Fruit fly (Drosophila melanogaster) whole organism, embryonic: ENCODE data around the gene LIMK1.
A peak's percentile ranks its signal among the peaks of the same experiment; 100 is the strongest.

Experiments used
- CG10209 ChIP-seq: fragments of 200-800 bp; sonication (Bioruptor generic); optimal IDR thresholded peaks from 3 replicates; lab custom pipeline; 2017; ENCODE audit warnings: missing biosample characterization, mild to moderate bottlenecking, missing genetic modification characterization, missing genetic modification reagents
- CG11456 ChIP-seq: fragments of 200-800 bp; sonication (Bioruptor generic); IDR thresholded peaks from 3 replicates; pipeline ENCODE4 v1.3.6; 2022; ENCODE audit warnings: missing biosample characterization, missing genetic modification characterization
- CG11504 ChIP-seq: fragments of 200-800 bp; sonication (Bioruptor generic); optimal IDR thresholded peaks from 3 replicates; lab custom pipeline; 2019; ENCODE audit warnings: missing biosample characterization, mild to moderate bottlenecking, missing genetic modification characterization, moderate library complexity
- CG12104 ChIP-seq: fragments of 200-800 bp; sonication (Bioruptor generic); optimal IDR thresholded peaks from 3 replicates; lab custom pipeline; 2016; ENCODE audit warnings: missing biosample characterization, missing genetic modification characterization
- CG13123 ChIP-seq: fragments of 200-800 bp; sonication (Bioruptor generic); optimal IDR thresholded peaks from 2 replicates; lab custom pipeline; 2016; ENCODE audit warnings: missing biosample characterization, missing genetic modification characterization
- CG13296 ChIP-seq: fragments of 200-800 bp; sonication (Bioruptor generic); optimal IDR thresholded peaks from 3 replicates; lab custom pipeline; 2018; ENCODE audit warnings: missing biosample characterization, mild to moderate bottlenecking, missing genetic modification characterization
- CG14014 ChIP-seq: fragments of 200-800 bp; sonication (Bioruptor generic); IDR thresholded peaks from 2 replicates; pipeline ENCODE4 v1.3.6; 2022; ENCODE audit warnings: missing biosample characterization, missing genetic modification characterization
- CG1529 ChIP-seq: fragments of 200-800 bp; sonication (Bioruptor generic); optimal IDR thresholded peaks from 3 replicates; lab custom pipeline; 2018; ENCODE audit warnings: missing biosample characterization, missing genetic modification characterization
- CG17568 ChIP-seq: fragments of 200-800 bp; sonication (Bioruptor generic); optimal IDR thresholded peaks from 2 replicates; lab custom pipeline; 2018; ENCODE audit warnings: missing biosample characterization, mild to moderate bottlenecking, missing genetic modification characterization, moderate library complexity
- CG17612 ChIP-seq: fragments of 200-800 bp; sonication (Bioruptor generic); IDR thresholded peaks from 2 replicates; pipeline ENCODE4 v1.3.6; 2022; ENCODE audit warnings: missing biosample characterization, missing genetic modification characterization
- CG32767 ChIP-seq: fragments of 200-800 bp; sonication (Bioruptor generic); IDR thresholded peaks from 2 replicates; pipeline ENCODE4 v1.3.6; 2022; ENCODE audit warnings: missing biosample characterization, missing genetic modification characterization
- CG42726 ChIP-seq: fragments of 200-800 bp; sonication (Bioruptor generic); IDR thresholded peaks from 2 replicates; pipeline ENCODE4 v1.3.6; 2022; ENCODE audit warnings: missing biosample characterization, missing genetic modification characterization; ENCODE audit not compliant: partially characterized antibody
- CG4360 ChIP-seq: fragments of 200-800 bp; sonication (Bioruptor generic); IDR thresholded peaks from 2 replicates; pipeline ENCODE4 v1.3.6; 2022; ENCODE audit warnings: missing biosample characterization, missing genetic modification characterization
- CG4820 ChIP-seq: fragments of 200-800 bp; sonication (Bioruptor generic); optimal IDR thresholded peaks from 3 replicates; lab custom pipeline; 2016; ENCODE audit warnings: missing biosample characterization, missing genetic modification characterization
- CG4854 ChIP-seq: fragments of 200-800 bp; sonication (Bioruptor generic); optimal IDR thresholded peaks from 2 replicates; lab custom pipeline; 2016; ENCODE audit warnings: missing biosample characterization, missing genetic modification characterization, inconsistent platforms
- CG7556 ChIP-seq: fragments of 200-800 bp; sonication (Bioruptor generic); optimal IDR thresholded peaks from 2 replicates; lab custom pipeline; 2017; ENCODE audit warnings: missing biosample characterization, mild to moderate bottlenecking, missing genetic modification characterization
- CG7928 ChIP-seq: fragments of 200-800 bp; sonication (Bioruptor generic); optimal IDR thresholded peaks from 2 replicates; lab custom pipeline; 2017; ENCODE audit warnings: missing biosample characterization, mild to moderate bottlenecking, missing genetic modification characterization
- CG8089 ChIP-seq: fragments of 200-800 bp; sonication (Bioruptor generic); optimal IDR thresholded peaks from 3 replicates; lab custom pipeline; 2016; ENCODE audit warnings: missing biosample characterization, missing genetic modification characterization
- CG8290 ChIP-seq, 3 experiments: fragments of 200-800 bp; sonication (Bioruptor generic); optimal IDR thresholded peaks; 2 replicates each; lab custom pipeline; 2016 to 2019; ENCODE audit warnings: missing biosample characterization in 3 of 3, missing genetic modification characterization in 3 of 3, mild to moderate bottlenecking in 2 of 3, moderate library complexity in 1 of 3
- CG8359 ChIP-seq: fragments of 200-800 bp; sonication (Bioruptor generic); optimal IDR thresholded peaks from 2 replicates; lab custom pipeline; 2017; ENCODE audit warnings: missing biosample characterization, mild to moderate bottlenecking, missing genetic modification characterization, borderline replicate concordance
- CG9609 ChIP-seq: fragments of 200-800 bp; sonication (Bioruptor generic); optimal IDR thresholded peaks from 3 replicates; lab custom pipeline; 2016; ENCODE audit warnings: missing biosample characterization, missing genetic modification characterization
- CHES-1-like ChIP-seq: fragments of 200-800 bp; sonication (Bioruptor generic); optimal IDR thresholded peaks from 2 replicates; lab custom pipeline; 2016; ENCODE audit warnings: missing biosample characterization, missing genetic modification characterization
- Camta ChIP-seq: fragments of 200-800 bp; sonication (Bioruptor generic); optimal IDR thresholded peaks from 2 replicates; lab custom pipeline; 2016; ENCODE audit warnings: missing biosample characterization, missing genetic modification characterization
- Chrac-16 ChIP-seq: fragments of 200-800 bp; sonication (Bioruptor generic); optimal IDR thresholded peaks from 3 replicates; lab custom pipeline; 2016; ENCODE audit warnings: missing biosample characterization, missing genetic modification characterization
- CoRest ChIP-seq: fragments of 200-800 bp; sonication (Bioruptor generic); optimal IDR thresholded peaks from 3 replicates; lab custom pipeline; 2018; ENCODE audit warnings: missing biosample characterization, mild to moderate bottlenecking, missing genetic modification characterization, moderate library complexity
- D ChIP-seq, 2 experiments: fragments of 200-800 bp in 1 of 2; fragments of >200 bp in 1 of 2; sonication (Bioruptor generic) in 1 of 2; optimal IDR thresholded peaks; 2 replicates in 1 of 2; 3 replicates in 1 of 2; lab custom pipeline; 2017; ENCODE audit warnings: mild to moderate bottlenecking in 1 of 2, missing biosample characterization in 1 of 2, missing genetic modification characterization in 1 of 2, missing genetic modification reagents in 1 of 2
- Deaf1 ChIP-seq: fragments of 200-800 bp; optimal IDR thresholded peaks from 3 replicates; lab custom pipeline; 2019; ENCODE audit warnings: missing biosample characterization, mild to moderate bottlenecking, missing genetic modification characterization, moderate library complexity
- Dek ChIP-seq: fragments of 200-800 bp; sonication (Bioruptor generic); optimal IDR thresholded peaks from 3 replicates; lab custom pipeline; 2019; ENCODE audit warnings: missing biosample characterization, mild to moderate bottlenecking, missing genetic modification characterization, moderate library complexity
- Fer2 ChIP-seq: fragments of 200-800 bp; sonication (Bioruptor generic); optimal IDR thresholded peaks from 2 replicates; lab custom pipeline; 2018; ENCODE audit warnings: missing biosample characterization, mild to moderate bottlenecking, missing genetic modification characterization, moderate library complexity
- HHEX ChIP-seq: fragments of 200-800 bp; sonication (Bioruptor generic); optimal IDR thresholded peaks from 3 replicates; lab custom pipeline; 2017; ENCODE audit warnings: missing biosample characterization, mild to moderate bottlenecking, missing genetic modification characterization, missing genetic modification reagents
- Hey ChIP-seq: fragments of 200-800 bp; sonication (Bioruptor generic); optimal IDR thresholded peaks from 3 replicates; lab custom pipeline; 2018; ENCODE audit warnings: missing biosample characterization, mild to moderate bottlenecking, missing genetic modification characterization
- HmgD ChIP-seq: fragments of 200-800 bp; sonication (Bioruptor generic); optimal IDR thresholded peaks from 3 replicates; lab custom pipeline; 2016; ENCODE audit warnings: missing biosample characterization, missing genetic modification characterization
- Jarid2 ChIP-seq: fragments of 200-800 bp; sonication (Bioruptor generic); optimal IDR thresholded peaks from 3 replicates; lab custom pipeline; 2017; ENCODE audit warnings: mild to moderate bottlenecking, missing biosample characterization, missing genetic modification reagents, missing genetic modification characterization
- ara ChIP-seq: fragments of 200-800 bp; sonication (Bioruptor generic); IDR thresholded peaks from 2 replicates; pipeline ENCODE4 v1.3.6; 2022; ENCODE audit warnings: missing biosample characterization, missing genetic modification characterization
- dan ChIP-seq: fragments of 200-800 bp; sonication (Bioruptor generic); IDR thresholded peaks from 2 replicates; pipeline ENCODE4 v1.3.6; 2022; ENCODE audit warnings: missing biosample characterization, missing genetic modification characterization
- en ChIP-seq: fragments of 200-800 bp; sonication (Bioruptor generic); optimal IDR thresholded peaks from 2 replicates; lab custom pipeline; 2016; ENCODE audit warnings: missing biosample characterization, missing genetic modification characterization
- gsb ChIP-seq: fragments of 200-800 bp; sonication (Bioruptor generic); IDR thresholded peaks from 2 replicates; pipeline ENCODE4 v1.3.6; 2022; ENCODE audit warnings: missing biosample characterization, missing genetic modification characterization
- h ChIP-seq: fragments of >200 bp; optimal IDR thresholded peaks from 2 replicates; lab custom pipeline; 2017
- ham ChIP-seq: fragments of 200-800 bp; sonication (Bioruptor generic); IDR thresholded peaks from 2 replicates; pipeline ENCODE4 v1.3.6; 2022; ENCODE audit warnings: missing biosample characterization, missing genetic modification characterization
- jing ChIP-seq: fragments of 200-800 bp; sonication (Bioruptor generic); optimal IDR thresholded peaks from 2 replicates; lab custom pipeline; 2018; ENCODE audit warnings: missing biosample characterization, mild to moderate bottlenecking, missing genetic modification characterization
- lilli ChIP-seq: fragments of 200-800 bp; sonication (Bioruptor generic); optimal IDR thresholded peaks from 3 replicates; lab custom pipeline; 2016; ENCODE audit warnings: missing biosample characterization, missing genetic modification characterization
- lola ChIP-seq, 3 experiments: fragments of >200 bp in 2 of 3; fragments of 200-800 bp in 1 of 3; sonication (Bioruptor generic) in 1 of 3; optimal IDR thresholded peaks; 2 replicates each; lab custom pipeline; 2017 to 2019; ENCODE audit warnings: missing biosample characterization in 3 of 3, missing genetic modification characterization in 3 of 3, mild to moderate bottlenecking in 1 of 3, moderate library complexity in 1 of 3
- sc ChIP-seq, 3 experiments: fragments of >200 bp in 2 of 3; fragments of 200-800 bp in 1 of 3; sonication (Bioruptor generic) in 1 of 3; optimal IDR thresholded peaks; 2 replicates in 2 of 3; 3 replicates in 1 of 3; lab custom pipeline; 2017; ENCODE audit warnings: mild to moderate bottlenecking in 1 of 3, missing biosample characterization in 1 of 3, missing genetic modification characterization in 1 of 3, missing genetic modification reagents in 1 of 3
- sd ChIP-seq: fragments of 200-800 bp; sonication (Bioruptor generic); optimal IDR thresholded peaks from 3 replicates; lab custom pipeline; 2018; ENCODE audit warnings: missing biosample characterization, mild to moderate bottlenecking, missing genetic modification characterization, moderate library complexity
- sens ChIP-seq: fragments of 200-800 bp; sonication (Bioruptor generic); peaks from one replicate; lab custom pipeline; 2016; ENCODE audit warnings: missing biosample characterization, missing genetic modification characterization
- sug ChIP-seq: fragments of 200-800 bp; optimal IDR thresholded peaks from 2 replicates; lab custom pipeline; 2019; ENCODE audit warnings: missing biosample characterization, mild to moderate bottlenecking, missing genetic modification characterization, moderate library complexity
- tio ChIP-seq: fragments of 200-800 bp; sonication (Bioruptor generic); optimal IDR thresholded peaks from 2 replicates; lab custom pipeline; 2017; ENCODE audit warnings: missing biosample characterization, missing genetic modification characterization, inconsistent platforms
- toy ChIP-seq: fragments of 200-800 bp; sonication (Bioruptor generic); IDR thresholded peaks from 2 replicates; pipeline ENCODE4 v1.3.6; 2022; ENCODE audit warnings: missing biosample characterization, missing genetic modification characterization
- wdn ChIP-seq: fragments of 200-800 bp; sonication (Bioruptor generic); IDR thresholded peaks from 2 replicates; pipeline ENCODE4 v1.3.6; 2022; ENCODE audit warnings: missing biosample characterization, missing genetic modification characterization

LIMK1 gene

DNA sequence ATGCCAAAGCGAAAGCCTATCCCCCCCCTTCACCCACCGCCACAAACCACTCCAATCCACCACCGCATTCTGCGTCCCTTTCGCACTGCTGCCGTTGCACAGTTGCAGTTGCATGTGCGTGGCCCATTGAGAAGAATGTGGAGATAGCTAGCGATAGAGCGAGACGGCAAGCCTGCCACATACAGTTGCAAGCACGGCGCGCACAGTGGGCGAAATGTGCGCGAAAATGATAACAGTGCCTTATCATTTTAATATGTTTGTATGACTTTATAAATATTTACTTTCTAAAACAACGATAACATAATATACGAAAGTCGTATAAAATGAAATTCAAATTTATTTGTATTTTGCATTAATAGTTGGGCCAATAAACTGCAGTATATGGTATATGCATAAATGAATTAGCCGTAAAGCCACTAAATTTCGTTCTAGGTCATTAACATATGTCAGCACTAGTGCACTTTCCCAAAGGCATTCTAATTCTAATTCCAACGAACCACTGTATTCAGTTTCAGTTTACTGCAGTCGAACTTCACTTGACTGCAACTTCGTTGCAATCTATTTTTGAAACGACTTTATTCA is 16.1 kb downstream of the LIMK1 start (continued):
- TF ChIP-seq toy (GFP tag; lab: Robert Waterston, UW) (no peak), sens (peak; percentile 95), CG4360 (GFP tag; lab: Robert Waterston, UW) (no peak), CG13296 (GFP tag; lab: Kevin White, UChicago) (no peak), h (lab: Kevin White, UChicago) (no peak), CG10209 (GFP tag; lab: Kevin White, UChicago) (peak; percentile 64), sug (tag; lab: Kevin White, UChicago) (no peak), Jarid2 (GFP tag; lab: Kevin White, UChicago) (peak; percentile 6), sc (optimal IDR thresholded peaks at IDR 0.05; lab: Kevin White, UChicago) (no peak), sc (GFP tag; optimal IDR thresholded peaks at IDR 0.05; lab: Kevin White, UChicago) (peak; percentile 79), Camta (GFP tag; lab: Kevin White, UChicago) (peak; percentile 61), HHEX (peak; percentile 50), lola (GFP tag; optimal IDR thresholded peaks at IDR 0.05; lab: Kevin White, UChicago) (peak in 1 of 3 experiments; percentile 89), CG8089 (GFP tag; lab: Kevin White, UChicago) (peak; percentile 5), CG13123 (GFP tag; lab: Kevin White, UChicago) (peak; percentile 30), CG9609 (GFP tag; lab: Kevin White, UChicago) (no peak), CG12104 (GFP tag; lab: Kevin White, UChicago) (peak; percentile 2), CG14014 (GFP tag; lab: Robert Waterston, UW) (no peak), CHES-1-like (GFP tag; lab: Kevin White, UChicago) (no peak), CG42726 (GFP tag; lab: Robert Waterston, UW) (no peak), CG4820 (GFP tag; lab: Kevin White, UChicago) (peak; percentile 60), dan (GFP tag; lab: Robert Waterston, UW) (peak; percentile 44; the same call in 1 of the 2 replicates), Fer2 (tag; lab: Kevin White, UChicago) (no peak), jing (GFP tag; lab: Kevin White, UChicago) (peak; percentile 49), CG11504 (tag; lab: Kevin White, UChicago) (peak; percentile 70), CG4854 (GFP tag; lab: Kevin White, UChicago) (no peak), CG7556 (GFP tag; lab: Kevin White, UChicago) (peak; percentile 73), Dek (tag; lab: Kevin White, UChicago) (no peak), Hey (tag; lab: Kevin White, UChicago) (no peak), ara (GFP tag; lab: Robert Waterston, UW) (peak; percentile 32; the same call in 1 of the 2 replicates), Deaf1 (tag; lab: Kevin White, UChicago) (no peak), ham (GFP tag; lab: Robert Waterston, UW) (no peak), CoRest (tag; lab: Kevin White, UChicago) (peak; percentile 82), wdn (GFP tag; lab: Robert Waterston, UW) (no peak), CG32767 (GFP tag; lab: Robert Waterston, UW) (peak; percentile 46; the same call in 1 of the 2 replicates), gsb (GFP tag; lab: Robert Waterston, UW) (no peak), sd (tag; lab: Kevin White, UChicago) (no peak), CG7928 (GFP tag; lab: Kevin White, UChicago) (no peak), lilli (GFP tag; lab: Kevin White, UChicago) (peak; percentile 30), CG17612 (GFP tag; lab: Robert Waterston, UW) (no peak), en (GFP tag; lab: Kevin White, UChicago) (no peak), CG17568 (GFP tag; lab: Kevin White, UChicago) (peak; percentile 12), tio (peak; percentile 85), CG8359 (GFP tag; lab: Kevin White, UChicago) (peak; percentile 70), CG11456 (no peak), HmgD (GFP tag; lab: Kevin White, UChicago) (no peak), Chrac-16 (GFP tag; lab: Kevin White, UChicago) (peak; percentile 64), D (optimal IDR thresholded peaks at IDR 0.05; lab: Kevin White, UChicago) (no peak), D (GFP tag; optimal IDR thresholded peaks at IDR 0.05; lab: Kevin White, UChicago) (peak; percentile 82), CG8290 (GFP tag; optimal IDR thresholded peaks at IDR 0.05; lab: Kevin White, UChicago) (peak; percentile 51), CG8290 (tag; optimal IDR thresholded peaks at IDR 0.05; lab: Kevin White, UChicago) (no peak), CG1529 (GFP tag; lab: Kevin White, UChicago) (peak; percentile 78)
